Worm (Caenorhabditis elegans) whole organism, L2 larva: Measurements from ENCODE around the gene T04A6.2.

ENCODE experiments used
- C34F6.9 ChIP-seq: fragments of 150-350 bp; optimal IDR thresholded peaks from 2 replicates; lab custom pipeline; 2014; ENCODE audit warnings: missing biosample characterization, missing genetic modification characterization
- R02D3.7 ChIP-seq: fragments of 150-350 bp; optimal IDR thresholded peaks from 2 replicates; lab custom pipeline; 2014; ENCODE audit warnings: missing biosample characterization, missing genetic modification characterization
- ZK546.5 ChIP-seq: sonication (generic microtip); optimal IDR thresholded peaks from 2 replicates; lab custom pipeline; 2017; ENCODE audit warnings: missing biosample characterization, missing genetic modification characterization
- alr-1 ChIP-seq: fragments of 150-350 bp; optimal IDR thresholded peaks from 2 replicates; lab custom pipeline; 2014; ENCODE audit warnings: missing biosample characterization, missing genetic modification characterization
- blmp-1 ChIP-seq: sonication (generic microtip); optimal IDR thresholded peaks from 2 replicates; lab custom pipeline; 2017; ENCODE audit warnings: missing genetic modification characterization, mild to moderate bottlenecking, missing compliant biosample characterization, antibody characterized with exemption, moderate library complexity; ENCODE audit not compliant: insufficient read depth
- ceh-16 ChIP-seq: fragments of 150-350 bp; optimal IDR thresholded peaks from 2 replicates; lab custom pipeline; 2014; ENCODE audit warnings: missing biosample characterization, missing genetic modification characterization
- crh-2 ChIP-seq: sonication (generic microtip); optimal IDR thresholded peaks from 2 replicates; lab custom pipeline; 2017; ENCODE audit warnings: missing biosample characterization, missing genetic modification characterization
- dmd-4 ChIP-seq: sonication (generic microtip); optimal IDR thresholded peaks from 2 replicates; lab custom pipeline; 2017; ENCODE audit warnings: missing biosample characterization, missing genetic modification characterization
- egl-27 ChIP-seq: sonication (generic microtip); optimal IDR thresholded peaks from 3 replicates; lab custom pipeline; 2017; ENCODE audit warnings: missing biosample characterization, missing genetic modification reagents, missing genetic modification characterization
- elt-1 ChIP-seq: fragments of 150-350 bp; optimal IDR thresholded peaks from 2 replicates; lab custom pipeline; 2014; ENCODE audit warnings: missing biosample characterization, missing genetic modification characterization
- elt-3 ChIP-seq: sonication (generic microtip); optimal IDR thresholded peaks from 2 replicates; lab custom pipeline; 2017; ENCODE audit warnings: missing biosample characterization, missing genetic modification characterization
- fos-1 ChIP-seq: fragments of 150-350 bp; optimal IDR thresholded peaks from 2 replicates; lab custom pipeline; 2014; ENCODE audit warnings: missing biosample characterization, missing genetic modification characterization
- gmeb-1 ChIP-seq: fragments of 150-350 bp; optimal IDR thresholded peaks from 2 replicates; lab custom pipeline; 2014; ENCODE audit warnings: missing biosample characterization, missing genetic modification characterization
- lin-11 ChIP-seq: fragments of 150-350 bp; sonication (generic microtip); optimal IDR thresholded peaks from 2 replicates; lab custom pipeline; 2014; ENCODE audit warnings: missing biosample characterization, missing genetic modification characterization, inconsistent platforms, mixed read lengths
- lin-13 ChIP-seq: fragments of 150-350 bp; optimal IDR thresholded peaks from 2 replicates; lab custom pipeline; 2014; ENCODE audit warnings: missing biosample characterization, missing genetic modification reagents, missing genetic modification characterization
- lin-39 ChIP-seq: fragments of 150-350 bp; optimal IDR thresholded peaks from 2 replicates; lab custom pipeline; 2014; ENCODE audit warnings: missing biosample characterization, missing genetic modification reagents, missing genetic modification characterization
- lsy-2 ChIP-seq, 2 experiments: fragments of 150-350 bp in 1 of 2; sonication (generic microtip) in 1 of 2; optimal IDR thresholded peaks; 2 replicates each; lab custom pipeline; 2014 to 2017; ENCODE audit warnings: missing biosample characterization in 2 of 2, missing genetic modification characterization in 2 of 2
- mab-5 ChIP-seq: fragments of 150-350 bp; optimal IDR thresholded peaks from 2 replicates; lab custom pipeline; 2014; ENCODE audit warnings: missing biosample characterization, missing genetic modification characterization
- mbf-1 ChIP-seq: sonication (generic microtip); optimal IDR thresholded peaks from 2 replicates; lab custom pipeline; 2017; ENCODE audit warnings: missing biosample characterization, missing genetic modification characterization
- mdl-1 ChIP-seq, 2 experiments: fragments of 150-350 bp in 1 of 2; sonication (generic microtip) in 1 of 2; optimal IDR thresholded peaks; 2 replicates each; lab custom pipeline; 2017; ENCODE audit warnings: missing biosample characterization in 2 of 2, missing genetic modification characterization in 2 of 2
- nhr-10 ChIP-seq: sonication (generic microtip); optimal IDR thresholded peaks from 2 replicates; lab custom pipeline; 2017; ENCODE audit warnings: missing biosample characterization, missing genetic modification characterization
- nhr-11 ChIP-seq: fragments of 150-350 bp; optimal IDR thresholded peaks from 2 replicates; lab custom pipeline; 2014; ENCODE audit warnings: missing biosample characterization, missing genetic modification characterization
- nhr-12 ChIP-seq: fragments of 150-350 bp; optimal IDR thresholded peaks from 2 replicates; lab custom pipeline; 2014; ENCODE audit warnings: missing biosample characterization, missing genetic modification characterization
- nhr-129 ChIP-seq: fragments of 150-350 bp; optimal IDR thresholded peaks from 2 replicates; lab custom pipeline; 2014; ENCODE audit warnings: missing biosample characterization, missing genetic modification characterization
- nhr-21 ChIP-seq: fragments of 150-350 bp; optimal IDR thresholded peaks from 2 replicates; lab custom pipeline; 2014; ENCODE audit warnings: missing biosample characterization, missing genetic modification characterization
- nhr-23 ChIP-seq: fragments of 150-350 bp; optimal IDR thresholded peaks from 2 replicates; lab custom pipeline; 2014; ENCODE audit warnings: missing biosample characterization, missing genetic modification reagents, missing genetic modification characterization
- nhr-25 ChIP-seq: fragments of 150-350 bp; sonication (generic microtip); optimal IDR thresholded peaks from 3 replicates; lab custom pipeline; 2014; ENCODE audit warnings: missing biosample characterization, missing genetic modification characterization
- nhr-6 ChIP-seq: fragments of 150-350 bp; optimal IDR thresholded peaks from 2 replicates; lab custom pipeline; 2014; ENCODE audit warnings: missing biosample characterization, missing genetic modification characterization
- nhr-77 ChIP-seq: fragments of 150-350 bp; optimal IDR thresholded peaks from 2 replicates; lab custom pipeline; 2014; ENCODE audit warnings: missing biosample characterization, missing genetic modification characterization
- peb-1 ChIP-seq: fragments of 150-350 bp; optimal IDR thresholded peaks from 2 replicates; lab custom pipeline; 2014; ENCODE audit warnings: missing biosample characterization, missing genetic modification characterization
- skn-1 ChIP-seq: sonication (generic microtip); optimal IDR thresholded peaks from 2 replicates; lab custom pipeline; 2017; ENCODE audit warnings: missing biosample characterization, missing genetic modification characterization
- sma-3 ChIP-seq: sonication (generic microtip); optimal IDR thresholded peaks from 2 replicates; lab custom pipeline; 2016; ENCODE audit warnings: missing genetic modification reagents, missing genetic modification characterization, missing compliant biosample characterization
- sma-9 ChIP-seq, 2 experiments: fragments of 150-350 bp in 1 of 2; sonication (generic microtip) in 1 of 2; optimal IDR thresholded peaks; 2 replicates each; lab custom pipeline; 2014 to 2016; ENCODE audit warnings: missing genetic modification characterization in 2 of 2, mild to moderate bottlenecking in 1 of 2, missing biosample characterization in 1 of 2, missing compliant biosample characterization in 1 of 2, missing genetic modification reagents in 1 of 2, moderate library complexity in 1 of 2
- unc-39 ChIP-seq: fragments of 150-350 bp; optimal IDR thresholded peaks from 2 replicates; lab custom pipeline; 2014; ENCODE audit warnings: missing biosample characterization, missing genetic modification characterization
- unc-55 ChIP-seq: fragments of 150-350 bp; sonication (generic microtip); optimal IDR thresholded peaks from 3 replicates; lab custom pipeline; 2014; ENCODE audit warnings: missing biosample characterization, missing genetic modification reagents, missing genetic modification characterization
- unc-62 ChIP-seq: fragments of 150-350 bp; optimal IDR thresholded peaks from 2 replicates; lab custom pipeline; 2014; ENCODE audit warnings: missing biosample characterization, missing genetic modification reagents, missing genetic modification characterization
- zag-1 ChIP-seq: fragments of 150-350 bp; optimal IDR thresholded peaks from 2 replicates; lab custom pipeline; 2014; ENCODE audit warnings: missing biosample characterization, missing genetic modification characterization
- ztf-1 ChIP-seq: fragments of 200-800 bp; sonication (Bioruptor generic); conservative IDR thresholded peaks from 2 replicates; pipeline ENCODE4 v1.3.6; 2022; ENCODE audit warnings: missing genetic modification characterization, missing compliant biosample characterization
- ztf-11 ChIP-seq: sonication (generic microtip); optimal IDR thresholded peaks from 2 replicates; lab custom pipeline; 2017; ENCODE audit warnings: missing biosample characterization, missing genetic modification characterization
- ztf-4 ChIP-seq: fragments of 150-350 bp; optimal IDR thresholded peaks from 2 replicates; lab custom pipeline; 2014; ENCODE audit warnings: missing biosample characterization, missing genetic modification characterization

The T04A6.2 gene

DNA sequence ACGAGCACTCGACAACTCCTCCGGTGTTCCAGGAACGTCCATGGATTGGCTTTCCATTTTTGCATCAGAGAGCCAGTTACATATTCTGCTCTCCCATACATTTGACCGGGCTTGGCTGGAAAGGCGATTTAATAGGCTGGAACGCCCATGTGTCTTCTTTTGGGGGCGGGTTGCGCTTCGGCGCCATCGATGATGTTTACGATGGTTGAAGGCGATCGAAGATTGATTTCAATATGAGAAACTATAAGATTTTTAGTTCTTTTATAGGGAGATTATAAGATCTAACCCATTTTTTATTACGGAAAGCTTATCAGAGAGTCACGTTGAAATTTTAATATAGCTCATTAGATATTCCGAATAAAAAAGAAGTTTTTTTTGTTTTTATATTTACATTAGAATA lies 5.5 kb upstream of the T04A6.2 start, which contains the start of gene nsph-4.3:
nsph-4.3 (minus strand) TSS at position 101 of the 400 bp plus-strand sequence.
- TF ChIP-seq alr-1 (tag; lab: Kevin White, UChicago) (no peak), elt-3 (tag; lab: Kevin White, UChicago) (no peak), nhr-23 (tag; lab: Kevin White, UChicago) (no peak), nhr-77 (no peak), sma-3 (GFP tag; lab: Kevin White, UChicago) (no peak), zag-1 (tag; lab: Kevin White, UChicago) (no peak)

DNA sequence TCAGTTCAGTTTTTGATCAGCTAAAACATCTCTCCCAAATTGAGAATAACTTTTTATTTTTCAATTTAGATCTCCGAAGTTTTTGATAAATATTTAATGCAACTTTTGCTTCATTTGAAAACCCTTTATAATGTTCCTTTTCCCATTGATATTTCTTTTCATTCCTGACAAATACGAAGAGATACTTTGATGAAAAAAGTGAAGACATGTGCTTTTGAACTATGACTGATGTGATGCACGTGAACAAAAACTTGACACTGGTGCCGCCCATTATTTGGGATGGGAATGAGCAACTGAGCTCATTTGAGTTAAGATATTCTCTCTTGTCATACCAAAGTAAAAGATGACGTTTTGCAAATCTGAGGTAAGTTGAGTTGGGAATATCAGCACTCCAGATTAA lies 1.6 kb downstream of the T04A6.2 start, which contains the start of gene T04A6.1:
T04A6.1 (plus strand) TSS at position 301 of the 400 bp plus-strand sequence.
- TF ChIP-seq nhr-12 = no peak
- TF ChIP-seq nhr-77 = no peak
- peak; percentile 34 for TF ChIP-seq nhr-129 (tag; lab: Kevin White, UChicago)
- TF ChIP-seq ztf-4 (tag; lab: Kevin White, UChicago) = no peak
- no peak for TF ChIP-seq nhr-6
- peak; percentile 6 for TF ChIP-seq C34F6.9 (tag; lab: Kevin White, UChicago)
- TF ChIP-seq unc-55 (GFP tag; lab: Kevin White, UChicago) = peak; percentile 61
- no peak for TF ChIP-seq nhr-11 (tag; lab: Kevin White, UChicago)
- no peak for TF ChIP-seq mdl-1 (tag; optimal IDR thresholded peaks at IDR 0.05; lab: Kevin White, UChicago)
- TF ChIP-seq mbf-1 (tag; lab: Kevin White, UChicago) = no peak
- no peak for TF ChIP-seq ZK546.5 (tag; lab: Kevin White, UChicago)
- TF ChIP-seq dmd-4 (tag; lab: Kevin White, UChicago) = no peak
- no peak for TF ChIP-seq crh-2
- TF ChIP-seq skn-1 = no peak
- no peak for TF ChIP-seq elt-3 (tag; lab: Kevin White, UChicago)

- TF ChIP-seq nhr-129 (tag; lab: Kevin White, UChicago) (no peak), egl-27 (peak; percentile 8), fos-1 (tag; lab: Kevin White, UChicago) (peak; percentile 5), ztf-11 (tag; lab: Kevin White, UChicago) (no peak), sma-3 (GFP tag; lab: Kevin White, UChicago) (peak; percentile 26), nhr-11 (tag; lab: Kevin White, UChicago) (no peak), nhr-21 (tag; lab: Kevin White, UChicago) (peak; percentile 13), alr-1 (tag; lab: Kevin White, UChicago) (no peak), gmeb-1 (no peak)
Observed at ce11 chrIII:7618294-7618693, 3.7 kb downstream of the T04A6.2 start.

DNA sequence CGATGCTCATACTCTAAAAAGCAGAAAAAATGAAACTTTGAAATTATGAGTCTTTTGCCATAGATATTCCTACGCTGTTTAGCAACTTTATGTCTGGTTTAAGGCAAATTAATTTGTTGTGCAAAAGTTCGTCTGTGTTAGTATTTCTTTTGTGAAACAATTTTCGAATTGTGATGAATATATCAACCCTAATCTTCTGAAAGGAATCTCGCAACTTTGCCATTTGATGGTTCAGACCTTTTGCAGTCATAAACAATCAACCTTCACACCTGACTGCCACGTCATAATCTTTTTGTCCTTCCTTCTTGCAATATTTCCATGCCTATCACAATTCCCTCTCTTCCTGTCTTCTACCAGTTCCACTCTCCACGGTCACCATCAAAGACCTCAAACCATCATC lies 5.2 kb downstream of the T04A6.2 start:
- TF ChIP-seq R02D3.7 (tag; lab: Kevin White, UChicago) (no peak), nhr-25 (tag; lab: Kevin White, UChicago) (no peak), dmd-4 (tag; lab: Kevin White, UChicago) (no peak), nhr-11 (tag; lab: Kevin White, UChicago) (no peak), nhr-21 (tag; lab: Kevin White, UChicago) (no peak), zag-1 (tag; lab: Kevin White, UChicago) (no peak), ztf-1 (no peak), lin-11 (tag; lab: Kevin White, UChicago) (no peak), unc-39 (tag; lab: Kevin White, UChicago) (no peak), blmp-1 (tag; lab: Kevin White, UChicago) (no peak), ceh-16 (tag; lab: Kevin White, UChicago) (no peak), ZK546.5 (tag; lab: Kevin White, UChicago) (no peak), nhr-10 (no peak), lsy-2 (tag; optimal IDR thresholded peaks at IDR 0.05; lab: Kevin White, UChicago) (no peak), unc-55 (GFP tag; lab: Kevin White, UChicago) (no peak), mdl-1 (tag; optimal IDR thresholded peaks at IDR 0.05; lab: Kevin White, UChicago) (no peak), unc-62 (no peak), lin-39 (tag; lab: Kevin White, UChicago) (no peak)

DNA sequence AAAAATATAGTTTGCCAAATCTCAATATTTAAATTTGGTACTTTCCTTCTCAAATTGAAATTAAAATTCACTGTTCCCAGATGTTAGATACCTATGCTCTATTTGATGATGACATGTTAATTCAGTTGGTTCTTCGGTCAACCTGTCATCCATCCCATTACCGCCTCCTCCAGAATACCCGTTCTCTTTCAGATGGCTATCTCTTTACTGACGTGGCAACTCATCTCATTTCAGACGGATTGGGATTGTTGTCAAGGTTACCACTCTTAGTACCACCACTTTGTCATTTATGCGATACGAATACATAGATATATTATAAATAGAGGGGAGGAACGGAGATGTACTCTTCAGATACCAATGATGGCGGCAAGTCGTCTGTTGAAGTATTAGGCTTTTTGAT lies 6.7 kb downstream of the T04A6.2 start:
- no peak for TF ChIP-seq nhr-25 (tag; lab: Kevin White, UChicago)
- no peak for TF ChIP-seq ceh-16 (tag; lab: Kevin White, UChicago)
- TF ChIP-seq elt-1 (tag; lab: Kevin White, UChicago) = no peak
- no peak for TF ChIP-seq mab-5 (tag; lab: Kevin White, UChicago)
- no peak for TF ChIP-seq ztf-4 (tag; lab: Kevin White, UChicago)
- TF ChIP-seq nhr-21 (tag; lab: Kevin White, UChicago) = no peak
- TF ChIP-seq lin-13 (GFP tag; lab: Kevin White, UChicago) = no peak
- TF ChIP-seq sma-9 (GFP tag; optimal IDR thresholded peaks at IDR 0.05; lab: Kevin White, UChicago) = no peak
- no peak for TF ChIP-seq sma-9 (tag; optimal IDR thresholded peaks at IDR 0.05; lab: Kevin White, UChicago)
- TF ChIP-seq peb-1 (tag; lab: Kevin White, UChicago) = no peak
